Worm (Caenorhabditis elegans) whole organism, late embryonic: ENCODE measurements around the gene T13C5.10.

Experiments
- C38D4.7 ChIP-seq: fragments of 200-800 bp; sonication (Bioruptor generic); optimal IDR thresholded peaks from 2 replicates; lab custom pipeline; 2018; ENCODE audit warnings: mild to moderate bottlenecking, missing genetic modification characterization, moderate library complexity, missing compliant biosample characterization
- K02D7.2 ChIP-seq: sonication (generic microtip); optimal IDR thresholded peaks from 2 replicates; lab custom pipeline; 2017; ENCODE audit warnings: mild to moderate bottlenecking, missing genetic modification characterization, missing compliant biosample characterization
- T23F11.4 ChIP-seq: fragments of 200-800 bp; sonication (Bioruptor generic); optimal IDR thresholded peaks from 2 replicates; lab custom pipeline; 2018; ENCODE audit warnings: mild to moderate bottlenecking, missing genetic modification characterization, missing compliant biosample characterization
- Y22D7AL.16 ChIP-seq: sonication (generic microtip); optimal IDR thresholded peaks from 2 replicates; lab custom pipeline; 2016; ENCODE audit warnings: missing genetic modification characterization, missing compliant biosample characterization
- ahr-1 ChIP-seq: sonication (generic microtip); optimal IDR thresholded peaks from 2 replicates; lab custom pipeline; 2016; ENCODE audit warnings: missing genetic modification characterization, missing compliant biosample characterization
- ceh-14 ChIP-seq: sonication (generic microtip); optimal IDR thresholded peaks from 2 replicates; lab custom pipeline; 2016; ENCODE audit warnings: missing genotype, missing genetic modification characterization, missing compliant biosample characterization
- ceh-19 ChIP-seq: fragments of 200-800 bp; sonication (Bioruptor generic); optimal IDR thresholded peaks from 2 replicates; lab custom pipeline; 2018; ENCODE audit warnings: mild to moderate bottlenecking, missing genetic modification characterization, missing compliant biosample characterization
- ceh-2 ChIP-seq: sonication (generic microtip); optimal IDR thresholded peaks from 2 replicates; lab custom pipeline; 2016; ENCODE audit warnings: missing genotype, missing genetic modification characterization, missing compliant biosample characterization
- ceh-22 ChIP-seq: sonication (generic microtip); optimal IDR thresholded peaks from 2 replicates; lab custom pipeline; 2017; ENCODE audit warnings: missing biosample characterization, missing genetic modification characterization
- ceh-30 ChIP-seq: fragments of 150-350 bp; optimal IDR thresholded peaks from 2 replicates; lab custom pipeline; 2014; ENCODE audit warnings: missing biosample characterization, missing genetic modification characterization
- ceh-31 ChIP-seq: sonication (generic microtip); optimal IDR thresholded peaks from 2 replicates; lab custom pipeline; 2016; ENCODE audit warnings: missing genetic modification characterization, missing compliant biosample characterization
- ceh-6 ChIP-seq: fragments of 200-800 bp; sonication (Bioruptor generic); optimal IDR thresholded peaks from 2 replicates; lab custom pipeline; 2018; ENCODE audit warnings: mild to moderate bottlenecking, missing genetic modification characterization, missing compliant biosample characterization
- ceh-9 ChIP-seq: sonication (generic microtip); optimal IDR thresholded peaks from 2 replicates; lab custom pipeline; 2016; ENCODE audit warnings: mild to moderate bottlenecking, missing genetic modification characterization, inconsistent platforms, missing compliant biosample characterization
- che-1 ChIP-seq: sonication (generic microtip); optimal IDR thresholded peaks from 2 replicates; lab custom pipeline; 2016; ENCODE audit warnings: mild to moderate bottlenecking, missing genetic modification characterization, missing compliant biosample characterization
- elt-2 ChIP-seq: sonication (generic microtip); optimal IDR thresholded peaks from 2 replicates; lab custom pipeline; 2016; ENCODE audit warnings: missing genetic modification reagents, missing genetic modification characterization, missing compliant biosample characterization
- eyg-1 ChIP-seq: sonication (generic microtip); optimal IDR thresholded peaks from 2 replicates; lab custom pipeline; 2016; ENCODE audit warnings: missing genotype, missing genetic modification characterization, missing compliant biosample characterization
- fax-1 ChIP-seq: sonication (generic microtip); optimal IDR thresholded peaks from 2 replicates; lab custom pipeline; 2016; ENCODE audit warnings: missing genotype, missing genetic modification characterization, missing compliant biosample characterization
- fkh-10 ChIP-seq: fragments of 150-350 bp; optimal IDR thresholded peaks from 2 replicates; lab custom pipeline; 2014; ENCODE audit warnings: missing biosample characterization, missing genetic modification reagents, missing genetic modification characterization
- gmeb-2 ChIP-seq: sonication (generic microtip); optimal IDR thresholded peaks from 2 replicates; lab custom pipeline; 2016; ENCODE audit warnings: missing genetic modification characterization, inconsistent platforms, missing compliant biosample characterization
- hlh-30 ChIP-seq: sonication (generic microtip); optimal IDR thresholded peaks from 2 replicates; lab custom pipeline; 2017; ENCODE audit warnings: antibody characterized with exemption, missing genetic modification characterization, missing compliant biosample characterization; ENCODE audit not compliant: insufficient read depth
- hlh-6 ChIP-seq: sonication (generic microtip); optimal IDR thresholded peaks from 2 replicates; lab custom pipeline; 2016; ENCODE audit warnings: missing genotype, missing genetic modification characterization, missing compliant biosample characterization
- hlh-8 ChIP-seq: sonication (generic microtip); optimal IDR thresholded peaks from 2 replicates; lab custom pipeline; 2016; ENCODE audit warnings: missing genotype, missing genetic modification characterization, missing compliant biosample characterization
- madf-2 ChIP-seq: sonication (generic microtip); optimal IDR thresholded peaks from 2 replicates; lab custom pipeline; 2017; ENCODE audit warnings: missing genetic modification characterization, missing compliant biosample characterization
- mec-3 ChIP-seq: sonication (generic microtip); optimal IDR thresholded peaks from 2 replicates; lab custom pipeline; 2016; ENCODE audit warnings: borderline replicate concordance, missing genetic modification characterization, missing compliant biosample characterization
- nfya-1 ChIP-seq: sonication (generic microtip); optimal IDR thresholded peaks from 2 replicates; lab custom pipeline; 2017; ENCODE audit warnings: missing genetic modification characterization, mild to moderate bottlenecking, missing compliant biosample characterization, antibody characterized with exemption, moderate library complexity
- pqm-1 ChIP-seq: sonication (generic microtip); optimal IDR thresholded peaks from 2 replicates; lab custom pipeline; 2016; ENCODE audit warnings: missing genetic modification characterization, missing compliant biosample characterization
- ref-2 ChIP-seq: sonication (generic microtip); optimal IDR thresholded peaks from 2 replicates; lab custom pipeline; 2016; ENCODE audit warnings: missing genetic modification characterization, missing compliant biosample characterization
- rnt-1 ChIP-seq: sonication (generic microtip); optimal IDR thresholded peaks from 2 replicates; lab custom pipeline; 2016; ENCODE audit warnings: missing genetic modification characterization, missing compliant biosample characterization
- sdc-2 ChIP-seq: sonication (generic microtip); optimal IDR thresholded peaks from 2 replicates; lab custom pipeline; 2016; ENCODE audit warnings: missing genotype, missing genetic modification characterization, missing compliant biosample characterization
- tbx-2 ChIP-seq: sonication (generic microtip); optimal IDR thresholded peaks from 2 replicates; lab custom pipeline; 2016; ENCODE audit warnings: missing genetic modification characterization, missing compliant biosample characterization
- unc-55 ChIP-seq: sonication (generic microtip); optimal IDR thresholded peaks from 2 replicates; lab custom pipeline; 2017; ENCODE audit warnings: missing biosample characterization, missing genetic modification reagents, missing genetic modification characterization
- unc-86 ChIP-seq: sonication (generic microtip); optimal IDR thresholded peaks from 2 replicates; lab custom pipeline; 2016; ENCODE audit warnings: missing genetic modification characterization, missing compliant biosample characterization
- ztf-16 ChIP-seq: sonication (generic microtip); optimal IDR thresholded peaks from 2 replicates; lab custom pipeline; 2017; ENCODE audit warnings: missing genetic modification characterization, missing compliant biosample characterization

The T13C5.10 gene

ce11 chrX:6187848-6188247, at the start of gene T13C5.10:
TSS of gene T13C5.10 (plus strand) at chrX:6188148.
- TF ChIP-seq T23F11.4: no peak
- TF ChIP-seq fax-1 (tag; lab: Kevin White, UChicago): no peak
- TF ChIP-seq ahr-1 (tag; lab: Kevin White, UChicago): no peak
- no peak for TF ChIP-seq pqm-1 (tag; lab: Kevin White, UChicago)
- no peak for TF ChIP-seq fkh-10
- TF ChIP-seq hlh-30 (tag; lab: Kevin White, UChicago): no peak
- TF ChIP-seq ceh-9: no peak
- TF ChIP-seq ceh-14 (tag; lab: Kevin White, UChicago): no peak

ce11 chrX:6138243-6138642, 49.7 kb upstream of the T13C5.10 start, which contains the start of gene Y72A10A.1:
TSS of gene Y72A10A.1 (minus strand) at chrX:6138343.
- TF ChIP-seq ceh-6 (no peak), sdc-2 (tag; lab: Kevin White, UChicago) (no peak), K02D7.2 (tag; lab: Kevin White, UChicago) (no peak), gmeb-2 (tag; lab: Kevin White, UChicago) (no peak), ceh-30 (tag; lab: Kevin White, UChicago) (no peak), ceh-22 (tag; lab: Kevin White, UChicago) (no peak), ceh-2 (tag; lab: Kevin White, UChicago) (no peak), ztf-16 (no peak), unc-55 (GFP tag; lab: Kevin White, UChicago) (no peak), hlh-8 (tag; lab: Kevin White, UChicago) (no peak), Y22D7AL.16 (tag; lab: Kevin White, UChicago) (no peak)

ce11 chrX:6145921-6146320, 42.0 kb upstream of the T13C5.10 start:
- TF ChIP-seq ceh-9 (no peak), eyg-1 (tag; lab: Kevin White, UChicago) (no peak), unc-55 (GFP tag; lab: Kevin White, UChicago) (peak; percentile 82), madf-2 (tag; lab: Kevin White, UChicago) (no peak)
- TF ChIP-seq, all 69 proteins: peak for 1

DNA sequence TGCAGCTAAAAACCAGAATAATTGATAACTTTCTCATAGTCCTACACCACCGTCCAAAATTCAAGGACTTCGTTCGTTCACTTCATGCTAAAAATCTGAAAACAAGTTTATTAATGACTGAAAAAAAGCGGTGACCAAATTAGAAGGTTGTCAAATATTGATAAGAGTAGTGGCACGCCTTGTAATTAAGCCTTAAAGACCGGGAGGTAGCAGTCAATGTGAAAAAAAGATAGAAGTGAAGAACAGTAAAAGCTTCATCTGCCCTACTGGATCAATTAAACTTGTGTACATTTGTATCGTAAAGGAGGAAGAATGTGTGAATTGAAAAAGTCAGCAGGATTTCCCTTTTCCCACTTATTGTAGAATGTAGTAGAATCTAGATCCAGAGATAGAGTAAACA, 37.5 kb upstream of the T13C5.10 start, which contains the start of gene tag-275:
Gene tag-275, minus strand, starts transcription at position 101 of the 400 bp plus-strand sequence.
- no peak for TF ChIP-seq ceh-9

- TF ChIP-seq hlh-8 (tag; lab: Kevin White, UChicago) (peak; percentile 72), ceh-19 (GFP tag; lab: Kevin White, UChicago) (peak; percentile 30), mec-3 (tag; lab: Kevin White, UChicago) (no peak), che-1 (no peak), unc-55 (GFP tag; lab: Kevin White, UChicago) (peak; percentile 37), elt-2 (no peak), nfya-1 (tag; lab: Kevin White, UChicago) (peak; percentile 15), unc-86 (tag; lab: Kevin White, UChicago) (no peak), sdc-2 (tag; lab: Kevin White, UChicago) (peak; percentile 4), ceh-31 (tag; lab: Kevin White, UChicago) (peak; percentile 58), ceh-2 (tag; lab: Kevin White, UChicago) (no peak), hlh-6 (peak; percentile 62), rnt-1 (peak; percentile 41), C38D4.7 (peak; percentile 21), ref-2 (tag; lab: Kevin White, UChicago) (peak; percentile 43), tbx-2 (tag; lab: Kevin White, UChicago) (peak; percentile 47), pqm-1 (tag; lab: Kevin White, UChicago) (no peak)
These were observed 36.9 kb upstream of the T13C5.10 start for ce11 chrX:6150949-6151519.
